Worm (Caenorhabditis elegans) whole organism, L2 larva: ENCODE results near the gene K02E7.10.
"Not testable (repeated sequence)": the region's sequence is repeated elsewhere in the genome, so short reads cannot be mapped to it uniquely, and the experiment has no call there.

Experiments
- F13H6.1 ChIP-seq: sonication (generic microtip); optimal IDR thresholded peaks from 2 replicates; lab custom pipeline; 2016; ENCODE audit warnings: missing genetic modification characterization, missing compliant biosample characterization
- R02D3.7 ChIP-seq: fragments of 150-350 bp; optimal IDR thresholded peaks from 2 replicates; lab custom pipeline; 2014; ENCODE audit warnings: missing biosample characterization, missing genetic modification characterization
- Y55F3AM.14 ChIP-seq: fragments of 200-800 bp; sonication (Bioruptor generic); optimal IDR thresholded peaks from 2 replicates; lab custom pipeline; 2018; ENCODE audit warnings: mild to moderate bottlenecking, missing genetic modification characterization, missing compliant biosample characterization
- ZK546.5 ChIP-seq: sonication (generic microtip); optimal IDR thresholded peaks from 2 replicates; lab custom pipeline; 2017; ENCODE audit warnings: missing biosample characterization, missing genetic modification characterization
- alr-1 ChIP-seq: fragments of 150-350 bp; optimal IDR thresholded peaks from 2 replicates; lab custom pipeline; 2014; ENCODE audit warnings: missing biosample characterization, missing genetic modification characterization
- aly-2 ChIP-seq: fragments of 150-350 bp; optimal IDR thresholded peaks from 2 replicates; lab custom pipeline; 2014; ENCODE audit warnings: missing biosample characterization, missing genetic modification characterization
- ama-1 ChIP-seq: fragments of 150-350 bp; optimal IDR thresholded peaks from 2 replicates; lab custom pipeline; 2018; ENCODE audit warnings: inconsistent platforms
- blmp-1 ChIP-seq: sonication (generic microtip); optimal IDR thresholded peaks from 2 replicates; lab custom pipeline; 2017; ENCODE audit warnings: missing genetic modification characterization, mild to moderate bottlenecking, missing compliant biosample characterization, antibody characterized with exemption, moderate library complexity; ENCODE audit not compliant: insufficient read depth
- ceh-16 ChIP-seq: fragments of 150-350 bp; optimal IDR thresholded peaks from 2 replicates; lab custom pipeline; 2014; ENCODE audit warnings: missing biosample characterization, missing genetic modification characterization
- ceh-82 ChIP-seq: fragments of 150-350 bp; optimal IDR thresholded peaks from 2 replicates; lab custom pipeline; 2014; ENCODE audit warnings: missing biosample characterization, missing genetic modification characterization
- crh-2 ChIP-seq: sonication (generic microtip); optimal IDR thresholded peaks from 2 replicates; lab custom pipeline; 2017; ENCODE audit warnings: missing biosample characterization, missing genetic modification characterization
- egl-27 ChIP-seq: sonication (generic microtip); optimal IDR thresholded peaks from 3 replicates; lab custom pipeline; 2017; ENCODE audit warnings: missing biosample characterization, missing genetic modification reagents, missing genetic modification characterization
- elt-3 ChIP-seq: sonication (generic microtip); optimal IDR thresholded peaks from 2 replicates; lab custom pipeline; 2017; ENCODE audit warnings: missing biosample characterization, missing genetic modification characterization
- fos-1 ChIP-seq: fragments of 150-350 bp; optimal IDR thresholded peaks from 2 replicates; lab custom pipeline; 2014; ENCODE audit warnings: missing biosample characterization, missing genetic modification characterization
- lin-11 ChIP-seq: fragments of 150-350 bp; sonication (generic microtip); optimal IDR thresholded peaks from 2 replicates; lab custom pipeline; 2014; ENCODE audit warnings: missing biosample characterization, missing genetic modification characterization, inconsistent platforms, mixed read lengths
- lin-39 ChIP-seq: fragments of 150-350 bp; optimal IDR thresholded peaks from 2 replicates; lab custom pipeline; 2014; ENCODE audit warnings: missing biosample characterization, missing genetic modification reagents, missing genetic modification characterization
- lsy-2 ChIP-seq, 2 experiments: fragments of 150-350 bp in 1 of 2; sonication (generic microtip) in 1 of 2; optimal IDR thresholded peaks; 2 replicates each; lab custom pipeline; 2014 to 2017; ENCODE audit warnings: missing biosample characterization in 2 of 2, missing genetic modification characterization in 2 of 2
- mab-5 ChIP-seq: fragments of 150-350 bp; optimal IDR thresholded peaks from 2 replicates; lab custom pipeline; 2014; ENCODE audit warnings: missing biosample characterization, missing genetic modification characterization
- mbf-1 ChIP-seq: sonication (generic microtip); optimal IDR thresholded peaks from 2 replicates; lab custom pipeline; 2017; ENCODE audit warnings: missing biosample characterization, missing genetic modification characterization
- mdl-1 ChIP-seq, 2 experiments: fragments of 150-350 bp in 1 of 2; sonication (generic microtip) in 1 of 2; optimal IDR thresholded peaks; 2 replicates each; lab custom pipeline; 2017; ENCODE audit warnings: missing biosample characterization in 2 of 2, missing genetic modification characterization in 2 of 2
- nhr-10 ChIP-seq: sonication (generic microtip); optimal IDR thresholded peaks from 2 replicates; lab custom pipeline; 2017; ENCODE audit warnings: missing biosample characterization, missing genetic modification characterization
- nhr-11 ChIP-seq: fragments of 150-350 bp; optimal IDR thresholded peaks from 2 replicates; lab custom pipeline; 2014; ENCODE audit warnings: missing biosample characterization, missing genetic modification characterization
- nhr-12 ChIP-seq: fragments of 150-350 bp; optimal IDR thresholded peaks from 2 replicates; lab custom pipeline; 2014; ENCODE audit warnings: missing biosample characterization, missing genetic modification characterization
- nhr-129 ChIP-seq: fragments of 150-350 bp; optimal IDR thresholded peaks from 2 replicates; lab custom pipeline; 2014; ENCODE audit warnings: missing biosample characterization, missing genetic modification characterization
- nhr-21 ChIP-seq: fragments of 150-350 bp; optimal IDR thresholded peaks from 2 replicates; lab custom pipeline; 2014; ENCODE audit warnings: missing biosample characterization, missing genetic modification characterization
- nhr-23 ChIP-seq: fragments of 150-350 bp; optimal IDR thresholded peaks from 2 replicates; lab custom pipeline; 2014; ENCODE audit warnings: missing biosample characterization, missing genetic modification reagents, missing genetic modification characterization
- nhr-237 ChIP-seq: fragments of 150-350 bp; optimal IDR thresholded peaks from 2 replicates; lab custom pipeline; 2014; ENCODE audit warnings: missing biosample characterization, missing genetic modification characterization
- nhr-25 ChIP-seq: fragments of 150-350 bp; sonication (generic microtip); optimal IDR thresholded peaks from 3 replicates; lab custom pipeline; 2014; ENCODE audit warnings: missing biosample characterization, missing genetic modification characterization
- nhr-6 ChIP-seq: fragments of 150-350 bp; optimal IDR thresholded peaks from 2 replicates; lab custom pipeline; 2014; ENCODE audit warnings: missing biosample characterization, missing genetic modification characterization
- nhr-77 ChIP-seq: fragments of 150-350 bp; optimal IDR thresholded peaks from 2 replicates; lab custom pipeline; 2014; ENCODE audit warnings: missing biosample characterization, missing genetic modification characterization
- skn-1 ChIP-seq: sonication (generic microtip); optimal IDR thresholded peaks from 2 replicates; lab custom pipeline; 2017; ENCODE audit warnings: missing biosample characterization, missing genetic modification characterization
- sma-3 ChIP-seq: sonication (generic microtip); optimal IDR thresholded peaks from 2 replicates; lab custom pipeline; 2016; ENCODE audit warnings: missing genetic modification reagents, missing genetic modification characterization, missing compliant biosample characterization
- sma-9 ChIP-seq, 2 experiments: fragments of 150-350 bp in 1 of 2; sonication (generic microtip) in 1 of 2; optimal IDR thresholded peaks; 2 replicates each; lab custom pipeline; 2014 to 2016; ENCODE audit warnings: missing genetic modification characterization in 2 of 2, mild to moderate bottlenecking in 1 of 2, missing biosample characterization in 1 of 2, missing compliant biosample characterization in 1 of 2, missing genetic modification reagents in 1 of 2, moderate library complexity in 1 of 2
- snpc-4 ChIP-seq: fragments of 150-350 bp; optimal IDR thresholded peaks from 2 replicates; lab custom pipeline; 2014; ENCODE audit warnings: missing biosample characterization, missing genetic modification characterization
- unc-39 ChIP-seq: fragments of 150-350 bp; optimal IDR thresholded peaks from 2 replicates; lab custom pipeline; 2014; ENCODE audit warnings: missing biosample characterization, missing genetic modification characterization
- unc-62 ChIP-seq: fragments of 150-350 bp; optimal IDR thresholded peaks from 2 replicates; lab custom pipeline; 2014; ENCODE audit warnings: missing biosample characterization, missing genetic modification reagents, missing genetic modification characterization
- zag-1 ChIP-seq: fragments of 150-350 bp; optimal IDR thresholded peaks from 2 replicates; lab custom pipeline; 2014; ENCODE audit warnings: missing biosample characterization, missing genetic modification characterization
- ztf-1 ChIP-seq: fragments of 200-800 bp; sonication (Bioruptor generic); conservative IDR thresholded peaks from 2 replicates; pipeline ENCODE4 v1.3.6; 2022; ENCODE audit warnings: missing genetic modification characterization, missing compliant biosample characterization
- ztf-11 ChIP-seq: sonication (generic microtip); optimal IDR thresholded peaks from 2 replicates; lab custom pipeline; 2017; ENCODE audit warnings: missing biosample characterization, missing genetic modification characterization
- ztf-4 ChIP-seq: fragments of 150-350 bp; optimal IDR thresholded peaks from 2 replicates; lab custom pipeline; 2014; ENCODE audit warnings: missing biosample characterization, missing genetic modification characterization

Gene K02E7.10

DNA sequence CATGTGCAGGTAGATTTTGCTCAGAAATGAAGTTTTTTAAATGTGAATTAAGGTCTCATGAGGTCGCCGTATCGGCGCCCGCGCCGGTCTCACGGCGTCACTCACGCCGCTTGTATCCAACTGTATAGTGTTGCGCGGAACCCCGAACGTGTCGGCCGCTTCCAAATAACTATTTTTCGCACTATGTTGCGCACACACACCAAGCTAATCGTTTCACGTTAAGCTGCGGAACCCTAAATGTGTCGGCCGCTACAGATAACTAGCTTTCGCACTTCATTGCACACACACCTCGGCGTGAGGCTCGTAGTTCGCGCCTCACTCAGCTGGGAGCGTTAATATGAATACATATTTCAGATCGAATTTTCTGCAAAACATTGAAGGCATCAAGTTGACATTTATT, 19.9 kb downstream of the K02E7.10 start:
- no peak for TF ChIP-seq zag-1 (tag; lab: Kevin White, UChicago)
- TF ChIP-seq nhr-12: no peak
- TF ChIP-seq sma-9 (GFP tag; optimal IDR thresholded peaks at IDR 0.05; lab: Kevin White, UChicago): no peak
- no peak for TF ChIP-seq sma-9 (tag; optimal IDR thresholded peaks at IDR 0.05; lab: Kevin White, UChicago)
- TF ChIP-seq ztf-4 (tag; lab: Kevin White, UChicago): no peak
- TF ChIP-seq ama-1 (lab: Kevin White, UChicago): no peak
- TF ChIP-seq lin-39 (tag; lab: Kevin White, UChicago): no peak
- TF ChIP-seq snpc-4 (tag; lab: Kevin White, UChicago): no peak
- no peak for TF ChIP-seq egl-27 (tag; lab: Kevin White, UChicago)
- TF ChIP-seq nhr-237 (tag; lab: Kevin White, UChicago): no peak
- TF ChIP-seq nhr-77 (tag; lab: Kevin White, UChicago): no peak
- no peak for TF ChIP-seq ztf-1
- no peak for TF ChIP-seq ztf-11 (tag; lab: Kevin White, UChicago)
- no peak for TF ChIP-seq mab-5
- TF ChIP-seq blmp-1 (tag; lab: Kevin White, UChicago): no peak
- TF ChIP-seq mbf-1: no peak
- no peak for TF ChIP-seq ceh-82
- no peak for TF ChIP-seq lsy-2 (tag; optimal IDR thresholded peaks at IDR 0.05; lab: Kevin White, UChicago)
- no peak for TF ChIP-seq unc-62 (GFP tag; lab: Kevin White, UChicago)

DNA sequence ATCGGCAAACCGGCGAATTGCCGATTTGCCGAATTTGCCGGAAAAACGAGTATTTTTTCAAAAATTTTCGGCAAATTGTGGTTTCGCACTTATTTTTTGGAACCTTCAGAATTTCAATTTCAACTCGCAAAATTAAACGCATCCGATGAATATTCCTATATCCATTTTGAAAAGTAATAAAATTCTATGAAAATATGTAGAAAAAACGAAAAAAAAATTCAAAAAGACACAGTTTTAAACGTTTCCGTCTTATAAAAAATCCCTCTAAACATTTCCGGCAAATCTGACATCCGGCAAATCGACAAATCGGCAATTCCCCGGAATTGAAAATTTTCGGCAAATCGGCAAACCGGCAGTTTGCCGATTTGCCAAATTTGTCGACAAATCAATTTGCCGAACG, 21.1 kb downstream of the K02E7.10 start, which contains the start of gene str-148:
str-148 (plus strand) TSS at position 301 of the 400 bp plus-strand sequence.
- TF ChIP-seq nhr-12: no peak
- no peak for TF ChIP-seq crh-2 (tag; lab: Kevin White, UChicago)
- TF ChIP-seq mab-5: no peak
- TF ChIP-seq nhr-237 (tag; lab: Kevin White, UChicago): no peak
- TF ChIP-seq skn-1: no peak
- TF ChIP-seq ceh-16 (tag; lab: Kevin White, UChicago): no peak
- TF ChIP-seq ztf-1: no peak
- TF ChIP-seq Y55F3AM.14 (GFP tag; lab: Kevin White, UChicago): no peak
- no peak for TF ChIP-seq egl-27 (tag; lab: Kevin White, UChicago)
- no peak for TF ChIP-seq nhr-10 (tag; lab: Kevin White, UChicago)
- TF ChIP-seq unc-62 (GFP tag; lab: Kevin White, UChicago): no peak
- no peak for TF ChIP-seq sma-3 (GFP tag; lab: Kevin White, UChicago)
- no peak for TF ChIP-seq mbf-1
- no peak for TF ChIP-seq nhr-21 (tag; lab: Kevin White, UChicago)
- no peak for TF ChIP-seq F13H6.1 (tag; lab: Kevin White, UChicago)
- no peak for TF ChIP-seq unc-39 (tag; lab: Kevin White, UChicago)
- no peak for TF ChIP-seq nhr-77 (tag; lab: Kevin White, UChicago)
- no peak for TF ChIP-seq zag-1 (tag; lab: Kevin White, UChicago)

DNA sequence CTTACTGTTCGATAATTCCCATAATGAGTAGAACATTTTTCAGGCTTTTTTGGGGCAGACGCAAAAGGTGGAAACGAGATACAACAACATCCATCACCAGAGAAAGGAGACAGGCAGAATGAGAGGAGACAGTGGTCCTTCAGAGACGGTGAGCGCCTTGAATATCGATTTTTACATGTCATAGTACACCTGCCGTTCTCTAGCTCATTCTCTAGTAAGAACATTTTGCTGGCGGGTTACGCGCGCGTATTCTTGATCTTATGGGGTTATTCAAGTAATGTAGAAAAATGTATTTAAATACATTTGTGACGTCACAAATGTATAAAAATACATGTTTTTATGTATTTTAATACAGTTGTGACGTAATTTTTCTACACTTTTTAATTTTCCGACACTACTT, 22.9 kb downstream of the K02E7.10 start, which contains the start of gene fbxb-45:
fbxb-45 (minus strand) TSS at position 101 of the 400 bp plus-strand sequence.
- TF ChIP-seq blmp-1, egl-27, fos-1 (tag; lab: Kevin White, UChicago): not testable (repeated sequence)
- TF ChIP-seq, all 48 proteins: peak for 0; not testable (repeated sequence) for 48

DNA sequence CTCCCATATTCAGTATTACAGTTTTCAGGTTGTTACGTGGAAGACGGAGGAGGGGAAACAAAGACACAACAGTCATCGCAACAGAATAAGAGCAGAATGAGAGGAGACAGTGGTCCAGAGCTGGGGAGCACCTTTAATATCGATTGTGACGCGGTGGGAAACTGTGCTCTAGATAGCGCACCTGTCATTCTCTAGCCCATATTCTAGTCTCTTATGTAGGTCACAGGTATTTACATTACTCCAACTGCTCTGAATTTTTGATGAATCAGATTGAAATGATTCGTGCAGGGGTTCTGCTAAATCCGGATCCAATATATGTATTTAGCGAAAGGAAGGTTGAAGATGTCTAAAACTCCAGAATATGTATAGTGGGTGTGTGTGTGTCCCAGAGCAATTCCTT, 24.6 kb downstream of the K02E7.10 start, which contains the start of gene fbxb-41:
fbxb-41 (minus strand) TSS at position 101 of the 400 bp plus-strand sequence.
- TF ChIP-seq nhr-6 (tag; lab: Kevin White, UChicago) (no peak), ztf-4 (tag; lab: Kevin White, UChicago) (no peak)
- TF ChIP-seq, all 48 proteins: peak for 0

DNA sequence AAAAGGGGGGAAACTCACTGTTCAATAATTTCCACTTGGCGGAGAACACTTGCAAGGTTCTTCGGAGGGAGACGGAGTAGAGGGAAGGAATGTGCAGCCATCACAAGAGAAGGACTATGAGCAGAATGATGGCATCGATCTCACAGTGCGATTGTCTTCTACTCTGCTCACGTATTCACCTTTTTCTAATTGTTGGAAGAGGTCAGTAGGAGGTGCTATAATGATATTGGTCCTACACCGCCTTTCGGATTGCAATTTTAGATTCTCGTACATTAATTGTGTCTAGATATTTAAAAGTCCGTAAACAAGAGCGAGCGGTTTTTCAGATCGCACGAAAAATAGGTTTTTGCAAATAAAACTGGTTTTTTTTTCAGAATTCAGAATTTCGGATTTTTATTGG, 26.3 kb downstream of the K02E7.10 start, which contains the start of gene fbxb-39:
fbxb-39 (minus strand) TSS at position 101 of the 400 bp plus-strand sequence.
- TF ChIP-seq fos-1 (tag; lab: Kevin White, UChicago) (no peak), alr-1 (tag; lab: Kevin White, UChicago) (no peak), nhr-129 (tag; lab: Kevin White, UChicago) (no peak), nhr-12 (no peak), lin-11 (tag; lab: Kevin White, UChicago) (no peak), ztf-1 (no peak), nhr-23 (tag; lab: Kevin White, UChicago) (no peak), crh-2 (tag; lab: Kevin White, UChicago) (no peak), nhr-6 (tag; lab: Kevin White, UChicago) (no peak), egl-27 (tag; lab: Kevin White, UChicago) (no peak), aly-2 (tag; lab: Kevin White, UChicago) (no peak), ZK546.5 (no peak), lsy-2 (tag; optimal IDR thresholded peaks at IDR 0.05; lab: Kevin White, UChicago) (no peak), mdl-1 (tag; optimal IDR thresholded peaks at IDR 0.05; lab: Kevin White, UChicago) (no peak), nhr-11 (tag; lab: Kevin White, UChicago) (no peak), elt-3 (no peak), Y55F3AM.14 (GFP tag; lab: Kevin White, UChicago) (no peak), nhr-25 (tag; lab: Kevin White, UChicago) (no peak), R02D3.7 (tag; lab: Kevin White, UChicago) (no peak)
- TF ChIP-seq, all 48 proteins: peak for 0
